Worm (Caenorhabditis elegans) whole organism, L3 larva: ENCODE results near the gene F53B1.9.
A peak's percentile ranks its signal among the peaks of the same experiment; 100 is the strongest.

Experiments used
- R02D3.7 ChIP-seq: fragments of 150-350 bp; optimal IDR thresholded peaks from 2 replicates; lab custom pipeline; 2014; ENCODE audit warnings: missing biosample characterization, missing genetic modification characterization
- aly-2 ChIP-seq: fragments of 150-350 bp; optimal IDR thresholded peaks from 2 replicates; lab custom pipeline; 2014; ENCODE audit warnings: missing biosample characterization, missing genetic modification characterization
- daf-12 ChIP-seq: fragments of 150-350 bp; optimal IDR thresholded peaks from 2 replicates; lab custom pipeline; 2014; ENCODE audit warnings: missing biosample characterization, missing genetic modification reagents, missing genetic modification characterization
- elt-1 ChIP-seq: fragments of 150-350 bp; optimal IDR thresholded peaks from 2 replicates; lab custom pipeline; 2014; ENCODE audit warnings: missing biosample characterization, missing genetic modification characterization
- jun-1 ChIP-seq: fragments of 150-350 bp; optimal IDR thresholded peaks from 2 replicates; lab custom pipeline; 2014; ENCODE audit warnings: missing biosample characterization, missing genetic modification reagents, missing genetic modification characterization
- nhr-11 ChIP-seq: fragments of 150-350 bp; optimal IDR thresholded peaks from 2 replicates; lab custom pipeline; 2014; ENCODE audit warnings: missing biosample characterization, missing genetic modification characterization
- nhr-76 ChIP-seq: fragments of 150-350 bp; sonication (generic microtip); optimal IDR thresholded peaks from 5 replicates; lab custom pipeline; 2014; ENCODE audit warnings: missing biosample characterization, missing genetic modification characterization
- pha-4 ChIP-seq: fragments of 150-350 bp; optimal IDR thresholded peaks from 2 replicates; lab custom pipeline; 2014; ENCODE audit warnings: missing biosample characterization, missing genetic modification reagents, missing genetic modification characterization

- TF ChIP-seq daf-12 (no peak), elt-1 (tag; lab: Kevin White, UChicago) (no peak), jun-1 (tag; lab: Kevin White, UChicago) (no peak), pha-4 (peak; percentile 56), aly-2 (tag; lab: Kevin White, UChicago) (no peak), R02D3.7 (tag; lab: Kevin White, UChicago) (no peak), nhr-11 (tag; lab: Kevin White, UChicago) (no peak), nhr-76 (no peak)
Observed at ce11 chrX:2176361-2176880, 44.8 kb upstream of the F53B1.9 start, which contains the start of gene F48B9.8.
